Fruit fly (Drosophila melanogaster): ENCODE results near the gene CG45122.

- TF ChIP-seq Vsx2 (GFP tag; optimal IDR thresholded peaks at IDR 0.05; ENCODE audit: partially characterized antibody) (no peak), HLH106 (tag; optimal IDR thresholded peaks at IDR 0.05) (no peak), psq (GFP tag; optimal IDR thresholded peaks at IDR 0.05) (no peak), br (GFP tag; optimal IDR thresholded peaks at IDR 0.05) (no peak)
Observed at dm6 chr3R:13051942-13052693, 8.2 kb downstream of the CG45122 start, which contains the start of gene pic.

Measured in whole organism, wandering third instar larva.